Fruit fly (Drosophila melanogaster) whole organism, embryonic: ENCODE measurements around the gene MED18.

ENCODE experiments used
- CG10267 ChIP-seq: fragments of 200-800 bp; sonication (Bioruptor generic); optimal IDR thresholded peaks from 2 replicates; lab custom pipeline; 2018; ENCODE audit warnings: missing biosample characterization, mild to moderate bottlenecking, missing genetic modification characterization, moderate library complexity
- CG11398 ChIP-seq: fragments of 200-800 bp; sonication (Bioruptor generic); optimal IDR thresholded peaks from 2 replicates; lab custom pipeline; 2016; ENCODE audit warnings: missing biosample characterization, missing genetic modification characterization
- CG13296 ChIP-seq: fragments of 200-800 bp; sonication (Bioruptor generic); optimal IDR thresholded peaks from 3 replicates; lab custom pipeline; 2018; ENCODE audit warnings: missing biosample characterization, mild to moderate bottlenecking, missing genetic modification characterization
- CG13894 ChIP-seq: fragments of 200-800 bp; sonication (Bioruptor generic); optimal IDR thresholded peaks from 3 replicates; lab custom pipeline; 2018; ENCODE audit warnings: missing biosample characterization, mild to moderate bottlenecking, missing genetic modification characterization, moderate library complexity
- CG1529 ChIP-seq: fragments of 200-800 bp; sonication (Bioruptor generic); optimal IDR thresholded peaks from 3 replicates; lab custom pipeline; 2018; ENCODE audit warnings: missing biosample characterization, missing genetic modification characterization
- CG15514 ChIP-seq: fragments of 200-800 bp; sonication (Bioruptor generic); optimal IDR thresholded peaks from 3 replicates; lab custom pipeline; 2017; ENCODE audit warnings: missing biosample characterization, missing genetic modification characterization, mild to moderate bottlenecking, moderate library complexity, missing genetic modification reagents
- CG18262 ChIP-seq: fragments of 200-800 bp; optimal IDR thresholded peaks from 3 replicates; lab custom pipeline; 2019; ENCODE audit warnings: missing biosample characterization, mild to moderate bottlenecking, missing genetic modification characterization, moderate library complexity
- CG1832 ChIP-seq: fragments of 200-800 bp; sonication (Bioruptor generic); optimal IDR thresholded peaks from 2 replicates; lab custom pipeline; 2017; ENCODE audit warnings: missing biosample characterization, mild to moderate bottlenecking, missing genetic modification characterization, inconsistent platforms
- CG3163 ChIP-seq: fragments of 200-800 bp; sonication (Bioruptor generic); optimal IDR thresholded peaks from 3 replicates; lab custom pipeline; 2016; ENCODE audit warnings: missing biosample characterization, missing genetic modification characterization
- CG33213 ChIP-seq: fragments of 200-800 bp; sonication (Bioruptor generic); optimal IDR thresholded peaks from 3 replicates; lab custom pipeline; 2016; ENCODE audit warnings: missing biosample characterization, missing genetic modification characterization
- CG4820 ChIP-seq: fragments of 200-800 bp; sonication (Bioruptor generic); optimal IDR thresholded peaks from 3 replicates; lab custom pipeline; 2016; ENCODE audit warnings: missing biosample characterization, missing genetic modification characterization
- CG6791 ChIP-seq: fragments of 200-800 bp; sonication (Bioruptor generic); IDR thresholded peaks from 3 replicates; pipeline ENCODE4 v1.3.6; 2022; ENCODE audit warnings: missing biosample characterization, missing genetic modification characterization; ENCODE audit not compliant: partially characterized antibody
- CG8359 ChIP-seq: fragments of 200-800 bp; sonication (Bioruptor generic); optimal IDR thresholded peaks from 2 replicates; lab custom pipeline; 2017; ENCODE audit warnings: missing biosample characterization, mild to moderate bottlenecking, missing genetic modification characterization, borderline replicate concordance
- CG9437 ChIP-seq: fragments of 200-800 bp; sonication (Bioruptor generic); optimal IDR thresholded peaks from 2 replicates; lab custom pipeline; 2018; ENCODE audit warnings: missing biosample characterization, mild to moderate bottlenecking, missing genetic modification characterization
- Doc3 ChIP-seq: fragments of 200-800 bp; sonication (Bioruptor generic); IDR thresholded peaks from 3 replicates; pipeline ENCODE4 v1.3.6; 2022; ENCODE audit warnings: missing biosample characterization, missing genetic modification characterization; ENCODE audit not compliant: partially characterized antibody
- ERR ChIP-seq: fragments of 200-800 bp; sonication (Bioruptor generic); optimal IDR thresholded peaks from 2 replicates; lab custom pipeline; 2016; ENCODE audit warnings: missing biosample characterization, missing genetic modification characterization
- Hr3 ChIP-seq: fragments of 200-800 bp; sonication (Bioruptor generic); optimal IDR thresholded peaks from 3 replicates; lab custom pipeline; 2016; ENCODE audit warnings: missing biosample characterization, missing genetic modification characterization
- Hsf ChIP-seq: fragments of 200-800 bp; sonication (Bioruptor generic); optimal IDR thresholded peaks from 3 replicates; lab custom pipeline; 2016; ENCODE audit warnings: missing biosample characterization, missing genetic modification characterization
- Lim3 ChIP-seq: fragments of 200-800 bp; sonication (Bioruptor generic); IDR thresholded peaks from 2 replicates; pipeline ENCODE4 v1.3.6; 2022; ENCODE audit warnings: missing biosample characterization, missing genetic modification characterization
- NK7.1 ChIP-seq: fragments of 200-800 bp; sonication (Bioruptor generic); optimal IDR thresholded peaks from 3 replicates; lab custom pipeline; 2016; ENCODE audit warnings: missing biosample characterization, missing genetic modification characterization
- NfI ChIP-seq: fragments of 200-800 bp; sonication (Bioruptor generic); optimal IDR thresholded peaks from 3 replicates; lab custom pipeline; 2018; ENCODE audit warnings: missing biosample characterization, mild to moderate bottlenecking, missing genetic modification characterization, moderate library complexity
- Ravus ChIP-seq: fragments of 200-800 bp; sonication (Bioruptor generic); IDR thresholded peaks from 2 replicates; pipeline ENCODE4 v1.3.6; 2022; ENCODE audit warnings: missing biosample characterization, missing genetic modification characterization
- Sin3A ChIP-seq: fragments of >200 bp; optimal IDR thresholded peaks from 2 replicates; lab custom pipeline; 2018
- Sry-δ ChIP-seq: fragments of 200-800 bp; sonication (Bioruptor generic); optimal IDR thresholded peaks from 2 replicates; lab custom pipeline; 2016; ENCODE audit warnings: missing biosample characterization, missing genetic modification characterization
- Ssrp ChIP-seq: fragments of 200-800 bp; sonication (Bioruptor generic); optimal IDR thresholded peaks from 2 replicates; lab custom pipeline; 2018; ENCODE audit warnings: missing biosample characterization, mild to moderate bottlenecking, missing genetic modification characterization, moderate library complexity
- bcd ChIP-seq: fragments of 200-800 bp; sonication (Bioruptor generic); optimal IDR thresholded peaks from 2 replicates; lab custom pipeline; 2017; ENCODE audit warnings: missing biosample characterization, mild to moderate bottlenecking, missing genetic modification characterization
- cad ChIP-seq: fragments of >200 bp; optimal IDR thresholded peaks from 2 replicates; lab custom pipeline; 2017; ENCODE audit warnings: missing biosample characterization, missing genetic modification characterization
- chn ChIP-seq: fragments of 200-800 bp; sonication (Bioruptor generic); optimal IDR thresholded peaks from 2 replicates; lab custom pipeline; 2016; ENCODE audit warnings: missing biosample characterization, missing genetic modification characterization
- dimm ChIP-seq: fragments of 200-800 bp; sonication (Bioruptor generic); IDR thresholded peaks from 2 replicates; pipeline ENCODE4 v1.3.6; 2022; ENCODE audit warnings: missing biosample characterization, missing genetic modification characterization
- dmrt11E ChIP-seq: fragments of 200-800 bp; sonication (Bioruptor generic); optimal IDR thresholded peaks from 3 replicates; lab custom pipeline; 2018; ENCODE audit warnings: missing biosample characterization, mild to moderate bottlenecking, missing genetic modification characterization, moderate library complexity
- esg ChIP-seq: fragments of 200-800 bp; sonication (Bioruptor generic); conservative IDR thresholded peaks from 2 replicates; pipeline ENCODE4 v1.3.6; 2022; ENCODE audit warnings: missing biosample characterization, missing genetic modification characterization
- ewg ChIP-seq: fragments of 200-800 bp; sonication (Bioruptor generic); optimal IDR thresholded peaks from 3 replicates; lab custom pipeline; 2017; ENCODE audit warnings: mild to moderate bottlenecking, missing biosample characterization, missing genetic modification reagents, missing genetic modification characterization
- fd102C ChIP-seq: fragments of 200-800 bp; sonication (Bioruptor generic); optimal IDR thresholded peaks from 2 replicates; lab custom pipeline; 2018; ENCODE audit warnings: missing biosample characterization, mild to moderate bottlenecking, missing genetic modification characterization, moderate library complexity
- fu2 ChIP-seq: fragments of 200-800 bp; sonication (Bioruptor generic); optimal IDR thresholded peaks from 2 replicates; lab custom pipeline; 2016; ENCODE audit warnings: missing biosample characterization, missing genetic modification characterization
- gcm ChIP-seq: fragments of 200-800 bp; sonication (Bioruptor generic); optimal IDR thresholded peaks from 2 replicates; lab custom pipeline; 2019; ENCODE audit warnings: missing biosample characterization, mild to moderate bottlenecking, missing genetic modification characterization, moderate library complexity
- gsb ChIP-seq: fragments of 200-800 bp; sonication (Bioruptor generic); IDR thresholded peaks from 2 replicates; pipeline ENCODE4 v1.3.6; 2022; ENCODE audit warnings: missing biosample characterization, missing genetic modification characterization
- ham ChIP-seq: fragments of 200-800 bp; sonication (Bioruptor generic); IDR thresholded peaks from 2 replicates; pipeline ENCODE4 v1.3.6; 2022; ENCODE audit warnings: missing biosample characterization, missing genetic modification characterization
- hb ChIP-seq: fragments of 200-800 bp; sonication (Bioruptor generic); IDR thresholded peaks from 3 replicates; pipeline ENCODE4 v1.3.6; 2022; ENCODE audit warnings: missing biosample characterization, missing genetic modification characterization; ENCODE audit not compliant: partially characterized antibody
- insv ChIP-seq, 2 experiments: fragments of 200-800 bp; sonication (Bioruptor generic); optimal IDR thresholded peaks; 3 replicates each; lab custom pipeline; 2016 to 2018; ENCODE audit warnings: missing biosample characterization in 2 of 2, missing genetic modification characterization in 2 of 2
- lab ChIP-seq: fragments of 200-800 bp; sonication (Bioruptor generic); optimal IDR thresholded peaks from 3 replicates; lab custom pipeline; 2017; ENCODE audit warnings: missing biosample characterization, missing genetic modification characterization, mild to moderate bottlenecking, moderate library complexity, missing genetic modification reagents
- lmd ChIP-seq: fragments of 200-800 bp; sonication (Bioruptor generic); IDR thresholded peaks from 2 replicates; pipeline ENCODE4 v1.3.6; 2022; ENCODE audit warnings: missing biosample characterization, missing genetic modification characterization
- lov ChIP-seq, 2 experiments: fragments of 200-800 bp in 1 of 2; fragments of >200 bp in 1 of 2; sonication (Bioruptor generic) in 1 of 2; IDR thresholded peaks in 1 of 2; optimal IDR thresholded peaks in 1 of 2; 2 replicates in 1 of 2; 3 replicates in 1 of 2; pipeline versions ENCODE4 v1.3.6 to Lab custom; 2017 to 2022; ENCODE audit warnings: missing biosample characterization in 1 of 2, missing genetic modification characterization in 1 of 2
- nom ChIP-seq: fragments of 200-800 bp; sonication (Bioruptor generic); optimal IDR thresholded peaks from 2 replicates; lab custom pipeline; 2017; ENCODE audit warnings: missing biosample characterization, missing genetic modification characterization, mild to moderate bottlenecking, moderate library complexity, missing genetic modification reagents
- row ChIP-seq: fragments of 200-800 bp; sonication (Bioruptor generic); IDR thresholded peaks from 3 replicates; pipeline ENCODE4 v1.3.6; 2022; ENCODE audit warnings: missing biosample characterization, missing genetic modification characterization
- sd ChIP-seq: fragments of 200-800 bp; sonication (Bioruptor generic); optimal IDR thresholded peaks from 3 replicates; lab custom pipeline; 2018; ENCODE audit warnings: missing biosample characterization, mild to moderate bottlenecking, missing genetic modification characterization, moderate library complexity
- stwl ChIP-seq: fragments of 200-800 bp; sonication (Bioruptor generic); optimal IDR thresholded peaks from 3 replicates; lab custom pipeline; 2018; ENCODE audit warnings: missing biosample characterization, mild to moderate bottlenecking, missing genetic modification characterization, moderate library complexity
- tll ChIP-seq, 2 experiments: fragments of 200-800 bp in 1 of 2; fragments of >200 bp in 1 of 2; sonication (Bioruptor generic) in 1 of 2; optimal IDR thresholded peaks; 2 replicates each; lab custom pipeline; 2017 to 2019; ENCODE audit warnings: missing biosample characterization in 2 of 2, missing genetic modification characterization in 2 of 2, mild to moderate bottlenecking in 1 of 2, moderate library complexity in 1 of 2
- unpg ChIP-seq: fragments of 200-800 bp; sonication (Bioruptor generic); optimal IDR thresholded peaks from 3 replicates; lab custom pipeline; 2018; ENCODE audit warnings: missing biosample characterization, mild to moderate bottlenecking, missing genetic modification characterization, moderate library complexity
- vnd ChIP-seq: fragments of 200-800 bp; sonication (Bioruptor generic); IDR thresholded peaks from 3 replicates; pipeline ENCODE4 v1.3.6; 2022; ENCODE audit warnings: missing biosample characterization, missing genetic modification characterization; ENCODE audit not compliant: partially characterized antibody

MED18 gene

DNA sequence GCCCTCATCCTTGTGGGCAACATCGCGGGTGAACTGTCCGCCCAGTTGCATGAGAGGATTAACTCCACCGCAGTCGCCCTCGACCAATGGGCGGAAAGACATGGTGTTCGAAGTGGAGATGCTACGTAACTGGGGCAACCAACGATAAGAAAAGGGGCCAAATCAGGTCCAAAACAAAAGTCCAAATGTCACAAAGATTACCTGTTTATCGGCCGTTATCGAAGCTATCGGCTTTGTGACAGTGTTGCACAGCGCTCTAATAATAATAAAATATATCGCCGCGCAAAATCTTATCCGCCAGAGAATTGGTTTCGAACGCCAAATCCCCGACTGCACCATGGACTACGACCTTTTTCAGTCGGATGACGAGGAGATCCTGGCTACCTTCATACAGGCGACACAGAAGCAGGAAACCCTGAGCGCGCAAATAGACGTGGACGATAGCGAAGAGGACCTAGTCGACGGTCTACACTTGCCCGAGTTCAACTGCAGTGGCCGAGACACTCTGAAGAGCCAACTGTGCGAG, 2.9 kb downstream of the MED18 start, which contains the start of the genes CG14803 and Pex5 (continued):
- TF ChIP-seq CG15514 (peak; percentile 44), stwl (tag; lab: Kevin White, UChicago) (peak; percentile 82), bcd (GFP tag; lab: Kevin White, UChicago) (no peak), Lim3 (GFP tag; lab: Robert Waterston, UW) (no peak), CG8359 (GFP tag; lab: Kevin White, UChicago) (no peak), hb (GFP tag; lab: Robert Waterston, UW) (peak; percentile 54; the same call in 2 of the 3 replicates), Hsf (no peak), ham (no peak), CG11398 (GFP tag; lab: Kevin White, UChicago) (no peak), ewg (GFP tag; lab: Kevin White, UChicago) (no peak), dimm (GFP tag; lab: Robert Waterston, UW) (no peak), Sry-δ (GFP tag; lab: Kevin White, UChicago) (peak; percentile 43), Doc3 (GFP tag; lab: Robert Waterston, UW) (peak; percentile 39; the same call in 1 of the 3 replicates), gcm (no peak), lov (optimal IDR thresholded peaks at IDR 0.05; lab: Kevin White, UChicago) (no peak), lov (GFP tag; IDR thresholded peaks at IDR 0.05; lab: Robert Waterston, UW) (no peak), CG10267 (tag; lab: Kevin White, UChicago) (peak; percentile 90), insv (GFP tag; optimal IDR thresholded peaks at IDR 0.05; lab: Kevin White, UChicago) (no peak), gsb (GFP tag; lab: Robert Waterston, UW) (no peak), NfI (GFP tag; lab: Kevin White, UChicago) (no peak), CG33213 (GFP tag; lab: Kevin White, UChicago) (no peak), CG1832 (GFP tag; lab: Kevin White, UChicago) (no peak), CG4820 (no peak), CG1529 (GFP tag; lab: Kevin White, UChicago) (no peak), dmrt11E (tag; lab: Kevin White, UChicago) (no peak), Sin3A (lab: Kevin White, UChicago) (peak; percentile 13), unpg (no peak), row (GFP tag; lab: Robert Waterston, UW) (no peak; the same call in 2 of the 3 replicates), fd102C (GFP tag; lab: Kevin White, UChicago) (no peak), CG9437 (GFP tag; lab: Kevin White, UChicago) (no peak), CG13894 (tag; lab: Kevin White, UChicago) (no peak), fu2 (GFP tag; lab: Kevin White, UChicago) (no peak), esg (GFP tag; lab: Robert Waterston, UW) (no peak), lab (GFP tag; lab: Kevin White, UChicago) (no peak), CG3163 (GFP tag; lab: Kevin White, UChicago) (no peak), cad (no peak), vnd (GFP tag; lab: Robert Waterston, UW) (peak; percentile 39; the same call in 2 of the 3 replicates), Ravus (no peak), nom (GFP tag; lab: Kevin White, UChicago) (peak; percentile 25), Ssrp (tag; lab: Kevin White, UChicago) (no peak), tll (GFP tag; optimal IDR thresholded peaks at IDR 0.05; lab: Kevin White, UChicago) (no peak), CG13296 (no peak), Hr3 (GFP tag; lab: Kevin White, UChicago) (no peak), NK7.1 (GFP tag; lab: Kevin White, UChicago) (no peak), chn (no peak), CG6791 (GFP tag; lab: Robert Waterston, UW) (peak; percentile 63), CG18262 (tag; lab: Kevin White, UChicago) (no peak), lmd (GFP tag; lab: Robert Waterston, UW) (no peak), ERR (GFP tag; lab: Kevin White, UChicago) (no peak), sd (no peak)
